Worm (Caenorhabditis elegans): ENCODE measurements around the gene srz-67.

DNA sequence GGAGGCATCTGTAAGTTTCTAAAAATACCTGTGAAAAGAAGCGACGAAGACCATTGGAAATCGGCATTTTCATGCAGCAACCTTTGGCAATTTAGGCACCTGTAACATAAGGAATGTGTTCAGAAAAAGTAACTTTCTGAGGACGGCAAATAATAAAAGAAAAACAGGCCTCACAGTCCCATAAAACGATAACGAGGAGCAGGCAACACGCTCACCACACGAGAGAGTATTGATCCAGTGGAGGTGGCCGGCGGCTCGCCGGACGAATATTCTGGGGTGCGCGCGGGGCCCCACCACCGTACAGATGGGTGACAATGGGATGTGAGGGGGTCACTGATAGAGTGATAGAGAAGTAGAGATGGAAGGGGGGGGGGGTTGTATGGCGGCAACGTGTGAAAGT, 38.0 kb upstream of the srz-67 start, which contains the start of gene F02E11.3:
- TF ChIP-seq him-1 (tag; optimal IDR thresholded peaks at IDR 0.05) (no peak), dao-5 (tag; optimal IDR thresholded peaks at IDR 0.05) (no peak)

Data from whole organism, L4/young adult.